Fruit fly (Drosophila melanogaster) whole organism, embryonic: ENCODE data around the gene CG1910.

Source experiments
- BEAF-32 ChIP-seq: fragments of 200-800 bp; sonication (Bioruptor generic); optimal IDR thresholded peaks from 3 replicates; lab custom pipeline; 2017; ENCODE audit warnings: missing biosample characterization, missing genetic modification characterization, mild to moderate bottlenecking, moderate library complexity, missing genetic modification reagents
- Bdp1 ChIP-seq: fragments of 200-800 bp; sonication (Bioruptor generic); optimal IDR thresholded peaks from 3 replicates; lab custom pipeline; 2016; ENCODE audit warnings: missing biosample characterization, missing genetic modification characterization
- CG12744 ChIP-seq: fragments of 200-800 bp; sonication (Bioruptor generic); optimal IDR thresholded peaks from 2 replicates; lab custom pipeline; 2016; ENCODE audit warnings: missing biosample characterization, missing genetic modification characterization
- CG14441 ChIP-seq: fragments of 200-800 bp; sonication (Bioruptor generic); IDR thresholded peaks from 2 replicates; pipeline ENCODE4 v1.3.6; 2022; ENCODE audit warnings: missing biosample characterization, missing genetic modification characterization
- CG15601 ChIP-seq: fragments of 200-800 bp; sonication (Bioruptor generic); optimal IDR thresholded peaks from 3 replicates; lab custom pipeline; 2019; ENCODE audit warnings: missing biosample characterization, mild to moderate bottlenecking, missing genetic modification characterization, moderate library complexity
- CG1832 ChIP-seq: fragments of 200-800 bp; sonication (Bioruptor generic); optimal IDR thresholded peaks from 2 replicates; lab custom pipeline; 2017; ENCODE audit warnings: missing biosample characterization, mild to moderate bottlenecking, missing genetic modification characterization, inconsistent platforms
- CG2116 ChIP-seq: fragments of 200-800 bp; sonication (Bioruptor generic); optimal IDR thresholded peaks from 3 replicates; lab custom pipeline; 2018; ENCODE audit warnings: missing biosample characterization, mild to moderate bottlenecking, missing genetic modification characterization
- CG2875 ChIP-seq: fragments of 200-800 bp; sonication (Bioruptor generic); optimal IDR thresholded peaks from 2 replicates; lab custom pipeline; 2017; ENCODE audit warnings: missing biosample characterization, mild to moderate bottlenecking, missing genetic modification characterization, missing genetic modification reagents
- CG3065 ChIP-seq: fragments of 200-800 bp; sonication (Bioruptor generic); optimal IDR thresholded peaks from 2 replicates; lab custom pipeline; 2016; ENCODE audit warnings: missing biosample characterization, missing genetic modification characterization
- CG3163 ChIP-seq: fragments of 200-800 bp; sonication (Bioruptor generic); optimal IDR thresholded peaks from 3 replicates; lab custom pipeline; 2016; ENCODE audit warnings: missing biosample characterization, missing genetic modification characterization
- CG33557 ChIP-seq: fragments of 200-800 bp; sonication (Bioruptor generic); optimal IDR thresholded peaks from 2 replicates; lab custom pipeline; 2019; ENCODE audit warnings: missing biosample characterization, mild to moderate bottlenecking, missing genetic modification characterization, moderate library complexity
- CG3407 ChIP-seq: fragments of 200-800 bp; sonication (Bioruptor generic); optimal IDR thresholded peaks from 2 replicates; lab custom pipeline; 2018; ENCODE audit warnings: missing biosample characterization, mild to moderate bottlenecking, missing genetic modification characterization
- CG34376 ChIP-seq: fragments of 200-800 bp; sonication (Bioruptor generic); optimal IDR thresholded peaks from 2 replicates; lab custom pipeline; 2018; ENCODE audit warnings: missing biosample characterization, mild to moderate bottlenecking, missing genetic modification characterization
- CG3995 ChIP-seq: fragments of 200-800 bp; sonication (Bioruptor generic); optimal IDR thresholded peaks from 3 replicates; lab custom pipeline; 2016; ENCODE audit warnings: missing biosample characterization, missing genetic modification characterization
- CG42726 ChIP-seq: fragments of 200-800 bp; sonication (Bioruptor generic); IDR thresholded peaks from 2 replicates; pipeline ENCODE4 v1.3.6; 2022; ENCODE audit warnings: missing biosample characterization, missing genetic modification characterization; ENCODE audit not compliant: partially characterized antibody
- CG5180 ChIP-seq: fragments of 200-800 bp; sonication (Bioruptor generic); optimal IDR thresholded peaks from 3 replicates; lab custom pipeline; 2017; ENCODE audit warnings: missing biosample characterization, missing genetic modification characterization, mild to moderate bottlenecking, moderate library complexity, missing genetic modification reagents
- CG6689 ChIP-seq: fragments of 200-800 bp; sonication (Bioruptor generic); IDR thresholded peaks from 2 replicates; pipeline ENCODE4 v1.3.6; 2022; ENCODE audit warnings: missing biosample characterization, missing genetic modification characterization
- CG7987 ChIP-seq: fragments of 200-800 bp; sonication (Bioruptor generic); optimal IDR thresholded peaks from 2 replicates; lab custom pipeline; 2018; ENCODE audit warnings: missing biosample characterization, mild to moderate bottlenecking, missing genetic modification characterization, moderate library complexity
- CG8388 ChIP-seq: fragments of 200-800 bp; sonication (Bioruptor generic); optimal IDR thresholded peaks from 2 replicates; lab custom pipeline; 2019; ENCODE audit warnings: missing biosample characterization, mild to moderate bottlenecking, missing genetic modification characterization, moderate library complexity
- CG9817 ChIP-seq: fragments of 200-800 bp; sonication (Bioruptor generic); optimal IDR thresholded peaks from 2 replicates; lab custom pipeline; 2018; ENCODE audit warnings: missing biosample characterization, mild to moderate bottlenecking, missing genetic modification characterization, moderate library complexity
- CTCF ChIP-seq: fragments of 200-800 bp; sonication (Bioruptor generic); optimal IDR thresholded peaks from 2 replicates; lab custom pipeline; 2017; ENCODE audit warnings: missing biosample characterization, mild to moderate bottlenecking, missing genetic modification characterization, moderate library complexity
- Dll ChIP-seq: fragments of 200-800 bp; sonication (Bioruptor generic); IDR thresholded peaks from 4 replicates; pipeline ENCODE4 v1.3.6; 2022; ENCODE audit warnings: missing biosample characterization, missing genetic modification characterization; ENCODE audit not compliant: partially characterized antibody
- Dp ChIP-seq: fragments of 200-800 bp; sonication (Bioruptor generic); optimal IDR thresholded peaks from 2 replicates; lab custom pipeline; 2018; ENCODE audit warnings: missing biosample characterization, mild to moderate bottlenecking, missing genetic modification characterization, moderate library complexity
- Fer3 ChIP-seq: fragments of 200-800 bp; sonication (Bioruptor generic); optimal IDR thresholded peaks from 2 replicates; lab custom pipeline; 2018; ENCODE audit warnings: missing biosample characterization, mild to moderate bottlenecking, missing genetic modification characterization, moderate library complexity
- GATAe ChIP-seq: fragments of 200-800 bp; sonication (Bioruptor generic); conservative IDR thresholded peaks from 2 replicates; pipeline ENCODE4 v1.3.6; 2022; ENCODE audit warnings: missing biosample characterization, missing genetic modification characterization
- H2.0 ChIP-seq: fragments of 200-800 bp; sonication (Bioruptor generic); IDR thresholded peaks from 2 replicates; pipeline ENCODE4 v1.3.6; 2022; ENCODE audit warnings: missing biosample characterization, missing genetic modification characterization
- HLH4C ChIP-seq: fragments of 200-800 bp; sonication (Bioruptor generic); IDR thresholded peaks from 3 replicates; pipeline ENCODE4 v1.3.6; 2022; ENCODE audit warnings: missing biosample characterization, missing genetic modification characterization; ENCODE audit not compliant: partially characterized antibody
- Hey ChIP-seq: fragments of 200-800 bp; sonication (Bioruptor generic); optimal IDR thresholded peaks from 3 replicates; lab custom pipeline; 2018; ENCODE audit warnings: missing biosample characterization, mild to moderate bottlenecking, missing genetic modification characterization
- MBD-R2 ChIP-seq: fragments of 200-800 bp; sonication (Bioruptor generic); IDR thresholded peaks from 2 replicates; pipeline ENCODE4 v1.3.6; 2022; ENCODE audit warnings: missing biosample characterization, missing genetic modification characterization
- Optix ChIP-seq: fragments of 200-800 bp; sonication (Bioruptor generic); IDR thresholded peaks from 3 replicates; pipeline ENCODE4 v1.3.6; 2022; ENCODE audit warnings: missing biosample characterization, missing genetic modification characterization
- Spps ChIP-seq: fragments of 200-800 bp; sonication (Bioruptor generic); optimal IDR thresholded peaks from 2 replicates; lab custom pipeline; 2018; ENCODE audit warnings: missing biosample characterization, mild to moderate bottlenecking, missing genetic modification characterization
- Sry-β ChIP-seq: fragments of 200-800 bp; sonication (Bioruptor generic); optimal IDR thresholded peaks from 2 replicates; lab custom pipeline; 2018; ENCODE audit warnings: missing biosample characterization, mild to moderate bottlenecking, missing genetic modification characterization, moderate library complexity
- Sry-δ ChIP-seq: fragments of 200-800 bp; sonication (Bioruptor generic); optimal IDR thresholded peaks from 2 replicates; lab custom pipeline; 2016; ENCODE audit warnings: missing biosample characterization, missing genetic modification characterization
- ab ChIP-seq: fragments of 200-800 bp; sonication (Bioruptor generic); optimal IDR thresholded peaks from 2 replicates; lab custom pipeline; 2016; ENCODE audit warnings: missing biosample characterization, missing genetic modification characterization
- chn ChIP-seq: fragments of 200-800 bp; sonication (Bioruptor generic); optimal IDR thresholded peaks from 2 replicates; lab custom pipeline; 2016; ENCODE audit warnings: missing biosample characterization, missing genetic modification characterization
- dmrt11E ChIP-seq: fragments of 200-800 bp; sonication (Bioruptor generic); optimal IDR thresholded peaks from 3 replicates; lab custom pipeline; 2018; ENCODE audit warnings: missing biosample characterization, mild to moderate bottlenecking, missing genetic modification characterization, moderate library complexity
- gsb-n ChIP-seq: fragments of 200-800 bp; sonication (Bioruptor generic); optimal IDR thresholded peaks from 3 replicates; lab custom pipeline; 2018; ENCODE audit warnings: missing biosample characterization, mild to moderate bottlenecking, missing genetic modification characterization
- hth ChIP-seq: fragments of >200 bp; optimal IDR thresholded peaks from 2 replicates; lab custom pipeline; 2017; ENCODE audit warnings: inconsistent platforms
- lbe ChIP-seq: fragments of 200-800 bp; sonication (Bioruptor generic); optimal IDR thresholded peaks from 2 replicates; lab custom pipeline; 2016; ENCODE audit warnings: missing biosample characterization, mild to moderate bottlenecking, missing genetic modification characterization
- mirr ChIP-seq: fragments of 200-800 bp; sonication (Bioruptor generic); optimal IDR thresholded peaks from 3 replicates; lab custom pipeline; 2018; ENCODE audit warnings: missing biosample characterization, mild to moderate bottlenecking, missing genetic modification characterization
- nom ChIP-seq: fragments of 200-800 bp; sonication (Bioruptor generic); optimal IDR thresholded peaks from 2 replicates; lab custom pipeline; 2017; ENCODE audit warnings: missing biosample characterization, missing genetic modification characterization, mild to moderate bottlenecking, moderate library complexity, missing genetic modification reagents
- pfk ChIP-seq: fragments of 200-800 bp; sonication (Bioruptor generic); optimal IDR thresholded peaks from 2 replicates; lab custom pipeline; 2018; ENCODE audit warnings: missing biosample characterization, mild to moderate bottlenecking, missing genetic modification characterization, moderate library complexity
- sc ChIP-seq, 3 experiments: fragments of >200 bp in 2 of 3; fragments of 200-800 bp in 1 of 3; sonication (Bioruptor generic) in 1 of 3; optimal IDR thresholded peaks; 2 replicates in 2 of 3; 3 replicates in 1 of 3; lab custom pipeline; 2017; ENCODE audit warnings: mild to moderate bottlenecking in 1 of 3, missing biosample characterization in 1 of 3, missing genetic modification characterization in 1 of 3, missing genetic modification reagents in 1 of 3
- sisA ChIP-seq: fragments of 200-800 bp; sonication (Bioruptor generic); IDR thresholded peaks from 2 replicates; pipeline ENCODE4 v1.3.6; 2022; ENCODE audit warnings: missing biosample characterization, missing genetic modification characterization
- slp2 ChIP-seq: fragments of 200-800 bp; sonication (Bioruptor generic); optimal IDR thresholded peaks from 2 replicates; lab custom pipeline; 2016; ENCODE audit warnings: missing biosample characterization, missing genetic modification characterization
- sna ChIP-seq: fragments of 200-800 bp; sonication (Bioruptor generic); IDR thresholded peaks from 2 replicates; pipeline ENCODE4 v1.3.6; 2022; ENCODE audit warnings: missing biosample characterization, missing genetic modification characterization; ENCODE audit not compliant: partially characterized antibody
- tap ChIP-seq: fragments of 200-800 bp; optimal IDR thresholded peaks from 3 replicates; lab custom pipeline; 2019; ENCODE audit warnings: missing biosample characterization, mild to moderate bottlenecking, missing genetic modification characterization, moderate library complexity
- wor ChIP-seq: fragments of 200-800 bp; sonication (Bioruptor generic); IDR thresholded peaks from 2 replicates; pipeline ENCODE4 v1.3.6; 2022; ENCODE audit warnings: missing biosample characterization, missing genetic modification characterization

CG1910 gene

DNA sequence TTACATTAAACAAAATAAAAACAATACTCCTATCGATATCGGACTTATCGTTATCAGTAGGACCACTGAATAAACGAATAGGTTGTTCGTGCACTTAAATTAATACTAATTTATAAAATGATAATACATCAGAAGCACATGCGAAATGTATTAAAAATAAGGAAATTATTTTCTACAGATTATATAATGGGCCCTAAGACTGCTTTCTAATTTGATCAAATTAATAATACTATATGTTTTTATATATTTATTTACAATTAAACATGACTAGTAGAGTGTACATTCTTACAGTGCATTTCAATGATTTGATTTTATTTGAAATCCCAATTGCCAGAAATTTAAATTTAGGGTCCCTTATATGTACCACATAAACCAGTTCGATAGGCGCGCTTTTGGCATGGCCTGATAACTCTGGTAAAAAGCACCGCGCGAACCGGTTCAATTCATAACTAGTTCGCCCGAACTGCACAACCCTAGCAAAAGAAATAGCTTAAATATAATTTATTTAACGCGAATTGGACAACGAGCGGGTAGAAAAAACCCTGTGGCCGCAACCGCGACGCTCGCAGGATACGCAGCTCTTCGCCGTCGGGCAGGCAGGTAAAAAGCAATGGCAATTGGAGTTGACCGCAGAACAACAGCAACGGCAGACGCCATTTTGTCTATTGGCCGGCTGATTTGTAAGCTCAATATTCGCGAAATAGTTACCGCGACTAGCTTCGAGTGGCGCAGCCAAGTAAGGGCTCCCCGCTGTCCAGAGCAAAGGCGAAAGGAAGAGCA is 29.3 kb downstream of the CG1910 start, which contains the start of the genes CG2126 and faf (continued):
- TF ChIP-seq Fer3 (tag; lab: Kevin White, UChicago) = peak; percentile 74
- TF ChIP-seq BEAF-32 = peak; percentile 62
- TF ChIP-seq sisA (GFP tag; lab: Robert Waterston, UW) = peak; percentile 64
- peak; percentile 36 for TF ChIP-seq CG7987
- TF ChIP-seq CG14441 = peak; percentile 76
- no peak for TF ChIP-seq CG3163
- TF ChIP-seq Sry-δ (GFP tag; lab: Kevin White, UChicago) = peak; percentile 40
- peak; percentile 13 for TF ChIP-seq nom (GFP tag; lab: Kevin White, UChicago)
- TF ChIP-seq Bdp1 (GFP tag; lab: Kevin White, UChicago) = peak; percentile 46
- TF ChIP-seq CG15601 (tag; lab: Kevin White, UChicago) = peak; percentile 74
- peak; percentile 82 for TF ChIP-seq CG6689 (GFP tag; lab: Robert Waterston, UW)
- peak; percentile 63; the same call in 3 of the 4 replicates for TF ChIP-seq Dll (GFP tag; lab: Robert Waterston, UW)
- TF ChIP-seq H2.0 = peak; percentile 78
- TF ChIP-seq sna = no peak
- peak; percentile 22 for TF ChIP-seq CG34376 (GFP tag; lab: Kevin White, UChicago)
- no peak for TF ChIP-seq ab (GFP tag; lab: Kevin White, UChicago)
- TF ChIP-seq Dp (GFP tag; lab: Kevin White, UChicago) = peak; percentile 44
- peak; percentile 39 for TF ChIP-seq CG3995
- TF ChIP-seq tap = no peak
- no peak for TF ChIP-seq pfk (GFP tag; lab: Kevin White, UChicago)
- no peak for TF ChIP-seq Hey (tag; lab: Kevin White, UChicago)
- no peak for TF ChIP-seq sc (optimal IDR thresholded peaks at IDR 0.05; lab: Kevin White, UChicago)
- TF ChIP-seq sc (GFP tag; optimal IDR thresholded peaks at IDR 0.05; lab: Kevin White, UChicago) = peak; percentile 36
- TF ChIP-seq slp2 (GFP tag; lab: Kevin White, UChicago) = peak; percentile 1
- TF ChIP-seq CG3407 (GFP tag; lab: Kevin White, UChicago) = peak; percentile 65
- TF ChIP-seq dmrt11E = peak; percentile 76
- TF ChIP-seq CG2116 (GFP tag; lab: Kevin White, UChicago) = peak; percentile 75
- no peak; the same call in 2 of the 3 replicates for TF ChIP-seq Optix
- TF ChIP-seq Spps (tag; lab: Kevin White, UChicago) = peak; percentile 25
- TF ChIP-seq CG5180 (GFP tag; lab: Kevin White, UChicago) = peak; percentile 41
- TF ChIP-seq chn (GFP tag; lab: Kevin White, UChicago) = peak; percentile 68
- TF ChIP-seq CG12744 (GFP tag; lab: Kevin White, UChicago) = peak; percentile 2
- peak; percentile 67 for TF ChIP-seq gsb-n (tag; lab: Kevin White, UChicago)
- TF ChIP-seq CG33557 (GFP tag; lab: Kevin White, UChicago) = peak; percentile 59
- no peak for TF ChIP-seq hth (lab: Kevin White, UChicago)
- no peak for TF ChIP-seq CTCF (GFP tag; lab: Kevin White, UChicago)
- no peak for TF ChIP-seq CG1832 (GFP tag; lab: Kevin White, UChicago)
- TF ChIP-seq CG2875 = peak; percentile 16
- peak; percentile 62; the same call in 2 of the 3 replicates for TF ChIP-seq HLH4C (GFP tag; lab: Robert Waterston, UW)
- no peak for TF ChIP-seq Sry-β
- peak; percentile 47 for TF ChIP-seq mirr
- peak; percentile 77 for TF ChIP-seq CG8388 (GFP tag; lab: Kevin White, UChicago)
- peak; percentile 84 for TF ChIP-seq CG9817 (tag; lab: Kevin White, UChicago)
- TF ChIP-seq wor = peak; percentile 41; the same call in 1 of the 2 replicates
- TF ChIP-seq GATAe (GFP tag; lab: Robert Waterston, UW) = 0 out of 2 replicates have a peak, but pooled peaks have one; percentile 16
- peak; percentile 21 for TF ChIP-seq CG3065 (GFP tag; lab: Kevin White, UChicago)
- TF ChIP-seq lbe = peak; percentile 55
- 0 out of 2 replicates have a peak, but pooled peaks have one; percentile 7 for TF ChIP-seq CG42726
- peak; percentile 29 for TF ChIP-seq MBD-R2 (GFP tag; lab: Robert Waterston, UW)
